Worm (Caenorhabditis elegans) whole organism, L4 larva: ENCODE measurements around the gene Y55F3BL.6.
A peak's percentile ranks its signal among the peaks of the same experiment; 100 is the strongest.

Experiments
- D1046.2 ChIP-seq: fragments of 200-800 bp; sonication (Bioruptor generic); IDR thresholded peaks from 2 replicates; pipeline ENCODE4 v1.3.6; 2022; ENCODE audit warnings: missing genetic modification characterization, missing compliant biosample characterization
- F10B5.3 ChIP-seq: sonication (generic microtip); optimal IDR thresholded peaks from 2 replicates; lab custom pipeline; 2016; ENCODE audit warnings: mild to moderate bottlenecking, missing genetic modification characterization, missing compliant biosample characterization
- F37D6.2 ChIP-seq: sonication (generic microtip); optimal IDR thresholded peaks from 2 replicates; lab custom pipeline; 2016; ENCODE audit warnings: mild to moderate bottlenecking, missing genetic modification characterization, missing compliant biosample characterization
- T20F7.1 ChIP-seq: fragments of 200-800 bp; sonication (Bioruptor generic); optimal IDR thresholded peaks from 2 replicates; lab custom pipeline; 2018; ENCODE audit warnings: mild to moderate bottlenecking, missing genetic modification characterization, missing compliant biosample characterization
- Y105C5A.15 ChIP-seq: fragments of 200-800 bp; sonication (Bioruptor generic); IDR thresholded peaks from 2 replicates; pipeline ENCODE4 v1.3.6; 2022; ENCODE audit warnings: missing genetic modification characterization, missing compliant biosample characterization
- Y48G9A.11 ChIP-seq: fragments of 200-800 bp; sonication (Bioruptor generic); IDR thresholded peaks from 2 replicates; pipeline ENCODE4 v1.3.6; 2022; ENCODE audit warnings: missing genetic modification reagents, missing genetic modification characterization, missing compliant biosample characterization
- Y5F2A.4 ChIP-seq: fragments of 200-800 bp; sonication (Bioruptor generic); optimal IDR thresholded peaks from 2 replicates; lab custom pipeline; 2018; ENCODE audit warnings: mild to moderate bottlenecking, missing genetic modification characterization, missing compliant biosample characterization
- aha-1 ChIP-seq: fragments of 150-350 bp; peaks from one replicate; lab custom pipeline; 2014; ENCODE audit warnings: missing biosample characterization, missing genetic modification characterization
- aly-2 ChIP-seq: sonication (generic microtip); optimal IDR thresholded peaks from 2 replicates; lab custom pipeline; 2018; ENCODE audit warnings: missing biosample characterization, missing genetic modification characterization
- attf-4 ChIP-seq: sonication (generic microtip); optimal IDR thresholded peaks from 3 replicates; lab custom pipeline; 2017; ENCODE audit warnings: missing biosample characterization, missing genetic modification characterization
- ceh-28 ChIP-seq: fragments of 150-350 bp; optimal IDR thresholded peaks from 2 replicates; lab custom pipeline; 2014; ENCODE audit warnings: missing biosample characterization, missing genetic modification reagents, missing genetic modification characterization
- ceh-44 ChIP-seq: fragments of 200-800 bp; sonication (Bioruptor generic); IDR thresholded peaks from 2 replicates; pipeline ENCODE4 v1.3.6; 2022; ENCODE audit warnings: missing genetic modification reagents, missing genetic modification characterization, missing compliant biosample characterization
- ceh-62 ChIP-seq: sonication (generic microtip); optimal IDR thresholded peaks from 2 replicates; lab custom pipeline; 2017; ENCODE audit warnings: missing biosample characterization, missing genetic modification characterization
- ces-1 ChIP-seq: fragments of 150-350 bp; sonication (generic microtip); optimal IDR thresholded peaks from 4 replicates; lab custom pipeline; 2014; ENCODE audit warnings: missing biosample characterization, missing genetic modification reagents, missing genetic modification characterization
- cey-2 ChIP-seq: sonication (generic microtip); optimal IDR thresholded peaks from 3 replicates; lab custom pipeline; 2017; ENCODE audit warnings: missing genetic modification characterization, mild to moderate bottlenecking, missing compliant biosample characterization, antibody characterized with exemption, borderline replicate concordance; ENCODE audit not compliant: insufficient read depth
- daf-16 ChIP-seq, 3 experiments: sonication (generic microtip); optimal IDR thresholded peaks; 2 replicates each; lab custom pipeline; 2016 to 2017; ENCODE audit warnings: missing genetic modification characterization in 3 of 3, missing genetic modification reagents in 3 of 3, mild to moderate bottlenecking in 2 of 3, missing compliant biosample characterization in 2 of 3, missing biosample characterization in 1 of 3, moderate library complexity in 1 of 3
- dpl-1 ChIP-seq: fragments of 150-350 bp; optimal IDR thresholded peaks from 2 replicates; lab custom pipeline; 2014; ENCODE audit warnings: missing biosample characterization, missing genetic modification reagents, missing genetic modification characterization
- dve-1 ChIP-seq: sonication (generic microtip); optimal IDR thresholded peaks from 2 replicates; lab custom pipeline; 2017; ENCODE audit warnings: antibody characterized with exemption, mild to moderate bottlenecking, missing genetic modification characterization, missing compliant biosample characterization; ENCODE audit not compliant: insufficient read depth
- fkh-10 ChIP-seq: fragments of 150-350 bp; optimal IDR thresholded peaks from 2 replicates; lab custom pipeline; 2014; ENCODE audit warnings: missing biosample characterization, missing genetic modification reagents, missing genetic modification characterization
- gei-8 ChIP-seq: fragments of 200-800 bp; sonication (Bioruptor generic); optimal IDR thresholded peaks from 2 replicates; lab custom pipeline; 2018; ENCODE audit warnings: mild to moderate bottlenecking, missing genetic modification characterization, missing compliant biosample characterization
- hif-1 ChIP-seq, 2 experiments: sonication (generic microtip); optimal IDR thresholded peaks; 2 replicates each; lab custom pipeline; 2016 to 2017; ENCODE audit warnings: missing compliant biosample characterization in 2 of 2, missing genetic modification characterization in 2 of 2, missing genetic modification reagents in 2 of 2, missing genotype in 2 of 2, mild to moderate bottlenecking in 1 of 2
- hlh-30 ChIP-seq: sonication (generic microtip); optimal IDR thresholded peaks from 2 replicates; lab custom pipeline; 2017; ENCODE audit warnings: antibody characterized with exemption, mild to moderate bottlenecking, missing genetic modification characterization, missing compliant biosample characterization; ENCODE audit not compliant: insufficient read depth
- hmg-1.1 ChIP-seq: fragments of 200-800 bp; sonication (Bioruptor generic); IDR thresholded peaks from 2 replicates; pipeline ENCODE4 v1.3.6; 2022; ENCODE audit warnings: missing genetic modification reagents, missing genetic modification characterization, missing compliant biosample characterization
- lin-38 ChIP-seq: fragments of 200-800 bp; sonication (Bioruptor generic); IDR thresholded peaks from 2 replicates; pipeline ENCODE4 v1.3.6; 2022; ENCODE audit warnings: missing genetic modification reagents, missing genetic modification characterization, missing compliant biosample characterization
- lir-3 ChIP-seq: sonication (generic microtip); optimal IDR thresholded peaks from 2 replicates; lab custom pipeline; 2016; ENCODE audit warnings: mild to moderate bottlenecking, missing genetic modification characterization, missing compliant biosample characterization
- lsy-2 ChIP-seq, 2 experiments: fragments of 150-350 bp in 1 of 2; sonication (generic microtip) in 1 of 2; optimal IDR thresholded peaks; 2 replicates each; lab custom pipeline; 2014 to 2017; ENCODE audit warnings: missing biosample characterization in 2 of 2, missing genetic modification characterization in 2 of 2
- madf-9 ChIP-seq: fragments of 200-800 bp; sonication (Bioruptor generic); conservative IDR thresholded peaks from 2 replicates; pipeline ENCODE4 v1.3.6; 2022; ENCODE audit warnings: missing genetic modification reagents, missing genetic modification characterization, missing compliant biosample characterization
- mep-1 ChIP-seq: fragments of 150-350 bp; sonication (generic microtip); optimal IDR thresholded peaks from 3 replicates; lab custom pipeline; 2014; ENCODE audit warnings: missing biosample characterization, missing genetic modification characterization
- mes-2 ChIP-seq: sonication (generic microtip); optimal IDR thresholded peaks from 2 replicates; lab custom pipeline; 2016; ENCODE audit warnings: missing genotype, mild to moderate bottlenecking, missing genetic modification characterization, missing compliant biosample characterization; ENCODE audit not compliant: poor library complexity, severe bottlenecking
- mxl-2 ChIP-seq: fragments of 200-800 bp; sonication (Bioruptor generic); conservative IDR thresholded peaks from 2 replicates; pipeline ENCODE4 v1.3.6; 2022; ENCODE audit warnings: missing genetic modification reagents, missing genetic modification characterization, missing compliant biosample characterization
- nhr-10 ChIP-seq: fragments of 150-350 bp; optimal IDR thresholded peaks from 2 replicates; lab custom pipeline; 2014; ENCODE audit warnings: missing biosample characterization, missing genetic modification characterization
- nhr-41 ChIP-seq: fragments of 200-800 bp; sonication (Bioruptor generic); IDR thresholded peaks from 2 replicates; pipeline ENCODE4 v1.3.6; 2022; ENCODE audit warnings: missing genetic modification reagents, missing genetic modification characterization, missing compliant biosample characterization
- pqm-1 ChIP-seq: sonication (generic microtip); optimal IDR thresholded peaks from 2 replicates; lab custom pipeline; 2017; ENCODE audit warnings: missing biosample characterization, missing genetic modification characterization
- rbr-2 ChIP-seq: sonication (generic microtip); optimal IDR thresholded peaks from 2 replicates; lab custom pipeline; 2016; ENCODE audit warnings: missing genotype, missing genetic modification characterization, missing compliant biosample characterization
- snpc-4 ChIP-seq: fragments of 150-350 bp; optimal IDR thresholded peaks from 2 replicates; lab custom pipeline; 2014; ENCODE audit warnings: missing biosample characterization, missing genetic modification characterization
- tra-1 ChIP-seq: fragments of 200-800 bp; sonication (Bioruptor generic); IDR thresholded peaks from 2 replicates; pipeline ENCODE4 v1.3.6; 2022; ENCODE audit warnings: missing genetic modification reagents, missing genetic modification characterization, missing compliant biosample characterization
- unc-62 ChIP-seq, 3 experiments: fragments of 150-350 bp in 1 of 3; sonication (generic microtip); optimal IDR thresholded peaks in 2 of 3; peaks in 1 of 3; 1 replicate in 1 of 3; 2 replicates in 2 of 3; lab custom pipeline; 2014 to 2017; ENCODE audit warnings: missing biosample characterization in 3 of 3, missing genetic modification characterization in 3 of 3, missing genetic modification reagents in 3 of 3, missing genotype in 1 of 3
- zip-11 ChIP-seq: fragments of 200-800 bp; sonication (Bioruptor generic); IDR thresholded peaks from 2 replicates; pipeline ENCODE4 v1.3.6; 2022; ENCODE audit warnings: missing genetic modification characterization, missing compliant biosample characterization
- ztf-11 ChIP-seq: fragments of 150-350 bp; optimal IDR thresholded peaks from 2 replicates; lab custom pipeline; 2014; ENCODE audit warnings: missing biosample characterization, missing genetic modification characterization

Gene Y55F3BL.6

DNA sequence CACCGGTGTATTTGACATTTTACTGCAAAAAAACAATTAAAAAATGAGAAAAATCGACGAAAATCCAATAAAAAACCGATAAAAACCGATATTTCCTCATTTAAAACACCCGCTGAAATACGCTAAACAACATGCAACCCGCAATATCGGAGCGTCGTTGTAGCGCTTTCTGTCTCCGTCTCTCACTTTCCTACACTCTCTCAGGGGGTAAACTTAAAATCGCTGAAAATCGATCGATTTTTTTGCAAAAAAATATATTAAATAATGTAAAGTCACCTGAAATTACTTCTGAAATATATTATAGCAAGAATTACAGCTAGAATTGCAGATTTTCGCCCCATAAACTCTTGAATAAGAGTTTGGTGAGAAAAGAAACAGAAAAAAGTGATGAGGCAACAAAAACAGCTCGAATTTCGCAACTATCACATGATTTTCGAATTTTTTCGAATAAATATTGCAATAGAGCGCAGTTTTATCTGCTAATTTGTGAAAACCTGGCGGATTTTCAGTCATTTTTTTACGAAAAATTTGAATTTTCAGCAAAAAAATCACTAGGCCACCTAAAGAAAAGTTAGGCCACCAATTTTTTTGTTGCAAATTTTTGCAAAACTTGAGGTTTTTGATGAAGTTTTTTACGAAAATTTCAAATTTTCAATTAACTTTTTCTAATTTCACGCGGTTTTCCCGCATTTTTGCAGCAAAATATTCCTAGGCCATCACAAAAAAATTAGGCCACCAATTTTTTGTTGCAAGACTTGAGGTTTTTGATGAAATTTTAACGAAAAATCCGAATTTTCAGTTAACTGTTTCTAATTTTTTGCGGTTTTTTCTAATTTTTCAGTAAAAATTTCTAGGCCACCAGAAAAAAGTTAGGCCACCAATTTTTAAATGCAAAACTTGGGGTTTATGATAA, 47.7 kb upstream of the Y55F3BL.6 start, which contains the start of the genes lem-4 and Y55F3BR.11:
TSS of gene lem-4 (minus strand) at position 424 of the 913 bp plus-strand sequence.
TSS of gene Y55F3BR.11 (plus strand) at position 863 of the 913 bp plus-strand sequence.
- peak; percentile 8 for TF ChIP-seq rbr-2 (tag; lab: Kevin White, UChicago)
- TF ChIP-seq ceh-44 (GFP tag; lab: Robert Waterston, UW) = no peak
- no peak for TF ChIP-seq daf-16 (GFP tag; optimal IDR thresholded peaks at IDR 0.05; lab: Kevin White, UChicago)
- peak; percentile 44 for TF ChIP-seq daf-16 (tag; optimal IDR thresholded peaks at IDR 0.05; lab: Kevin White, UChicago)
- peak; percentile 91 for TF ChIP-seq dpl-1 (GFP tag; lab: Kevin White, UChicago)
- TF ChIP-seq pqm-1 (tag; lab: Kevin White, UChicago) = peak; percentile 30
- peak; percentile 24 for TF ChIP-seq dve-1 (tag; lab: Kevin White, UChicago)
- peak; percentile 78 for TF ChIP-seq mes-2 (tag; lab: Kevin White, UChicago)
- no peak for TF ChIP-seq F10B5.3 (tag; lab: Kevin White, UChicago)
- TF ChIP-seq Y5F2A.4 (GFP tag; lab: Kevin White, UChicago) = no peak
- TF ChIP-seq fkh-10 (GFP tag; lab: Kevin White, UChicago) = no peak
- peak; percentile 58; the same call in 1 of the 2 replicates for TF ChIP-seq hmg-1.1 (GFP tag; lab: Robert Waterston, UW)
- TF ChIP-seq mep-1 (tag; lab: Kevin White, UChicago) = peak; percentile 35
- peak; percentile 99 for TF ChIP-seq T20F7.1 (GFP tag; lab: Kevin White, UChicago)
- peak; percentile 53 for TF ChIP-seq hlh-30 (tag; lab: Kevin White, UChicago)
- TF ChIP-seq D1046.2 = no peak
- no peak for TF ChIP-seq tra-1 (GFP tag; lab: Robert Waterston, UW)
- peak in 1 of 2 experiments; percentile 37 for TF ChIP-seq hif-1 (tag; optimal IDR thresholded peaks at IDR 0.05; lab: Kevin White, UChicago)
- no peak for TF ChIP-seq lir-3 (tag; lab: Kevin White, UChicago)
- TF ChIP-seq lsy-2 (tag; optimal IDR thresholded peaks at IDR 0.05; lab: Kevin White, UChicago) = peak in 1 of 2 experiments; percentile 71
- no peak for TF ChIP-seq zip-11 (GFP tag; lab: Robert Waterston, UW)
- TF ChIP-seq Y48G9A.11 (GFP tag; lab: Robert Waterston, UW) = peak; percentile 96
- TF ChIP-seq aly-2 (tag; lab: Kevin White, UChicago) = no peak
- TF ChIP-seq lin-38 (GFP tag; lab: Robert Waterston, UW) = peak; percentile 69
- TF ChIP-seq nhr-10 (tag; lab: Kevin White, UChicago) = no peak

DNA sequence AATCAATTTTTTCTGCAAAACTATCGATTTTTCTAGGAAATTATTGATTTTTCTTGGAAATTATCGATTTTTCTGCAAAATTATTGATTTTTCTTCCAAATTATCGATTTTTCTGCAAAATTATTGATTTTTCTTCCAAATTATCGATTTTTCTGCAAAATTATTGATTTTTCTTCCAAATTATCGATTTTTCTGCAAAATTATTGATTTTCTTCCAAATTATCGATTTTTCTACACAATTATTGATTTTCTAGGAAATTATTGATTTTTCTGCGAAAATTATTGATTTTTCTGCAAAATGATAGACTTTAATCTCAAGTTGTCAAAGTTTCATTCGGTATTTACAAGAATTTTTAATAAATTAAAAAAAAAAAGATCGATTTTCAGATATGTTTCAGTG, 42.1 kb upstream of the Y55F3BL.6 start:
- peak; percentile 98 for TF ChIP-seq ceh-28 (tag; lab: Kevin White, UChicago)
- TF ChIP-seq, all 104 proteins: peak for 1; not testable (repeated sequence) for 103

DNA sequence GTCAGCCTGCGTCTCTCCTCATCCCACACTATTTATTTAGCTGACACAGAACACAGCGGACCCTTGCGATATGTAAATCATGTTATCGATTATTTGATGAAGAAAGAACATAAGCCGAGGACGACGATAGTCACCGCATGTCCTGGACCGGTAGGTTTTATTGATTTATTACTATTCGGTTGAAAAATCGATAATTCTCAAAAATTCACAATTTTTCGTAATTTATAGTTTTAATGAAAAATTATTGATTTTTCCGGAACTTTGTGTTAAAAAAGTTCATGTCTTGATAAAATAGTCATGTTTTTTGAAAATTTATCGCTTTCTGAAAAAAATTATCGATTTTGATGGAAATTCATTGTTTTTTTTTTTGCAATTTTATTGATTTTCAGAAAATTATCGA, 41.3 kb upstream of the Y55F3BL.6 start:
- TF ChIP-seq mxl-2 (GFP tag; lab: Robert Waterston, UW) (no peak), ceh-28 (tag; lab: Kevin White, UChicago) (peak; percentile 64), aha-1 (tag; lab: Kevin White, UChicago) (peak; percentile 12), gei-8 (no peak), ces-1 (GFP tag; lab: Kevin White, UChicago) (no peak), unc-62 (GFP tag; optimal IDR thresholded peaks at IDR 0.05 in 1 of 2; lab: Kevin White, UChicago) (peak in 1 of 2 experiments; percentile 33), unc-62 (tag; optimal IDR thresholded peaks at IDR 0.05; lab: Kevin White, UChicago) (no peak), ztf-11 (tag; lab: Kevin White, UChicago) (no peak), snpc-4 (tag; lab: Kevin White, UChicago) (no peak), hmg-1.1 (GFP tag; lab: Robert Waterston, UW) (no peak), nhr-41 (GFP tag; lab: Robert Waterston, UW) (no peak), Y105C5A.15 (GFP tag; lab: Robert Waterston, UW) (no peak), attf-4 (tag; lab: Kevin White, UChicago) (no peak), ceh-62 (tag; lab: Kevin White, UChicago) (no peak), cey-2 (tag; lab: Kevin White, UChicago) (no peak), madf-9 (GFP tag; lab: Robert Waterston, UW) (no peak), F37D6.2 (no peak)
